Worm (Caenorhabditis elegans) whole organism, L4 larva: ENCODE results near the gene mvb-12.

Experiments used
- F37D6.2 ChIP-seq: sonication (generic microtip); optimal IDR thresholded peaks from 2 replicates; lab custom pipeline; 2016; ENCODE audit warnings: mild to moderate bottlenecking, missing genetic modification characterization, missing compliant biosample characterization
- R02D3.7 ChIP-seq: fragments of 150-350 bp; sonication (generic microtip); optimal IDR thresholded peaks from 3 replicates; lab custom pipeline; 2014; ENCODE audit warnings: missing biosample characterization, missing genetic modification characterization
- T20F7.1 ChIP-seq: fragments of 200-800 bp; sonication (Bioruptor generic); optimal IDR thresholded peaks from 2 replicates; lab custom pipeline; 2018; ENCODE audit warnings: mild to moderate bottlenecking, missing genetic modification characterization, missing compliant biosample characterization
- T26A8.4 ChIP-seq: fragments of 200-800 bp; sonication (Bioruptor generic); IDR thresholded peaks from 2 replicates; pipeline ENCODE4 v1.3.6; 2022; ENCODE audit warnings: missing genetic modification characterization, missing compliant biosample characterization
- Y105C5A.15 ChIP-seq: fragments of 200-800 bp; sonication (Bioruptor generic); IDR thresholded peaks from 2 replicates; pipeline ENCODE4 v1.3.6; 2022; ENCODE audit warnings: missing genetic modification characterization, missing compliant biosample characterization
- ZK337.2 ChIP-seq: fragments of 200-800 bp; sonication (Bioruptor generic); IDR thresholded peaks from 2 replicates; pipeline ENCODE4 v1.3.6; 2022; ENCODE audit warnings: missing genetic modification reagents, missing genetic modification characterization, missing compliant biosample characterization
- ama-1 ChIP-seq: fragments of 150-350 bp; optimal IDR thresholded peaks from 2 replicates; lab custom pipeline; 2014; ENCODE audit warnings: inconsistent platforms, mixed read lengths
- arid-1 ChIP-seq: fragments of 200-800 bp; sonication (Bioruptor generic); conservative IDR thresholded peaks from 2 replicates; pipeline ENCODE4 v1.3.6; 2022; ENCODE audit warnings: missing genetic modification reagents, missing genetic modification characterization, missing compliant biosample characterization
- attf-4 ChIP-seq: sonication (generic microtip); optimal IDR thresholded peaks from 3 replicates; lab custom pipeline; 2017; ENCODE audit warnings: missing biosample characterization, missing genetic modification characterization
- ceh-32 ChIP-seq: sonication (generic microtip); optimal IDR thresholded peaks from 2 replicates; lab custom pipeline; 2016; ENCODE audit warnings: mild to moderate bottlenecking, missing genetic modification characterization, missing compliant biosample characterization; ENCODE audit not compliant: poor library complexity
- ctbp-1 ChIP-seq: fragments of 200-800 bp; sonication (Bioruptor generic); IDR thresholded peaks from 2 replicates; pipeline ENCODE4 v1.3.6; 2022; ENCODE audit warnings: missing genetic modification reagents, missing genetic modification characterization, missing compliant biosample characterization
- daf-12 ChIP-seq: fragments of 150-350 bp; optimal IDR thresholded peaks from 2 replicates; lab custom pipeline; 2014; ENCODE audit warnings: missing biosample characterization, missing genetic modification reagents, missing genetic modification characterization
- daf-16 ChIP-seq, 3 experiments: sonication (generic microtip); optimal IDR thresholded peaks; 2 replicates each; lab custom pipeline; 2016 to 2017; ENCODE audit warnings: missing genetic modification characterization in 3 of 3, missing genetic modification reagents in 3 of 3, mild to moderate bottlenecking in 2 of 3, missing compliant biosample characterization in 2 of 3, missing biosample characterization in 1 of 3, moderate library complexity in 1 of 3
- daf-8 ChIP-seq: fragments of 200-800 bp; sonication (Bioruptor generic); IDR thresholded peaks from 2 replicates; pipeline ENCODE4 v1.3.6; 2022; ENCODE audit warnings: missing genetic modification characterization, missing compliant biosample characterization
- dve-1 ChIP-seq: sonication (generic microtip); optimal IDR thresholded peaks from 2 replicates; lab custom pipeline; 2017; ENCODE audit warnings: antibody characterized with exemption, mild to moderate bottlenecking, missing genetic modification characterization, missing compliant biosample characterization; ENCODE audit not compliant: insufficient read depth
- hif-1 ChIP-seq, 2 experiments: sonication (generic microtip); optimal IDR thresholded peaks; 2 replicates each; lab custom pipeline; 2016 to 2017; ENCODE audit warnings: missing compliant biosample characterization in 2 of 2, missing genetic modification characterization in 2 of 2, missing genetic modification reagents in 2 of 2, missing genotype in 2 of 2, mild to moderate bottlenecking in 1 of 2
- hlh-11 ChIP-seq: fragments of 200-800 bp; sonication (Bioruptor generic); optimal IDR thresholded peaks from 2 replicates; lab custom pipeline; 2018; ENCODE audit warnings: mild to moderate bottlenecking, missing genetic modification characterization, missing compliant biosample characterization
- hlh-30 ChIP-seq: sonication (generic microtip); optimal IDR thresholded peaks from 2 replicates; lab custom pipeline; 2017; ENCODE audit warnings: antibody characterized with exemption, mild to moderate bottlenecking, missing genetic modification characterization, missing compliant biosample characterization; ENCODE audit not compliant: insufficient read depth
- hmg-1.1 ChIP-seq: fragments of 200-800 bp; sonication (Bioruptor generic); IDR thresholded peaks from 2 replicates; pipeline ENCODE4 v1.3.6; 2022; ENCODE audit warnings: missing genetic modification reagents, missing genetic modification characterization, missing compliant biosample characterization
- jun-1 ChIP-seq: fragments of 150-350 bp; optimal IDR thresholded peaks from 2 replicates; lab custom pipeline; 2014; ENCODE audit warnings: missing biosample characterization, missing genetic modification reagents, missing genetic modification characterization
- lin-13 ChIP-seq: fragments of 150-350 bp; optimal IDR thresholded peaks from 2 replicates; lab custom pipeline; 2014; ENCODE audit warnings: missing biosample characterization, missing genetic modification reagents, missing genetic modification characterization
- lin-15B ChIP-seq: fragments of 150-350 bp; sonication (generic microtip); optimal IDR thresholded peaks from 3 replicates; lab custom pipeline; 2014; ENCODE audit warnings: missing biosample characterization, missing genetic modification characterization
- lin-38 ChIP-seq: fragments of 200-800 bp; sonication (Bioruptor generic); IDR thresholded peaks from 2 replicates; pipeline ENCODE4 v1.3.6; 2022; ENCODE audit warnings: missing genetic modification reagents, missing genetic modification characterization, missing compliant biosample characterization
- lsy-2 ChIP-seq, 2 experiments: fragments of 150-350 bp in 1 of 2; sonication (generic microtip) in 1 of 2; optimal IDR thresholded peaks; 2 replicates each; lab custom pipeline; 2014 to 2017; ENCODE audit warnings: missing biosample characterization in 2 of 2, missing genetic modification characterization in 2 of 2
- mes-2 ChIP-seq: sonication (generic microtip); optimal IDR thresholded peaks from 2 replicates; lab custom pipeline; 2016; ENCODE audit warnings: missing genotype, mild to moderate bottlenecking, missing genetic modification characterization, missing compliant biosample characterization; ENCODE audit not compliant: poor library complexity, severe bottlenecking
- mxl-2 ChIP-seq: fragments of 200-800 bp; sonication (Bioruptor generic); conservative IDR thresholded peaks from 2 replicates; pipeline ENCODE4 v1.3.6; 2022; ENCODE audit warnings: missing genetic modification reagents, missing genetic modification characterization, missing compliant biosample characterization
- mxl-3 ChIP-seq: fragments of 200-800 bp; sonication (Bioruptor generic); optimal IDR thresholded peaks from 2 replicates; lab custom pipeline; 2018; ENCODE audit warnings: mild to moderate bottlenecking, missing genetic modification characterization, missing compliant biosample characterization
- nhr-102 ChIP-seq: sonication (generic microtip); optimal IDR thresholded peaks from 2 replicates; lab custom pipeline; 2016; ENCODE audit warnings: mild to moderate bottlenecking, missing genetic modification characterization, moderate library complexity, missing compliant biosample characterization
- nhr-237 ChIP-seq: sonication (generic microtip); optimal IDR thresholded peaks from 2 replicates; lab custom pipeline; 2017; ENCODE audit warnings: missing biosample characterization, missing genetic modification characterization
- nhr-28 ChIP-seq: fragments of 150-350 bp; optimal IDR thresholded peaks from 2 replicates; lab custom pipeline; 2014; ENCODE audit warnings: missing biosample characterization, missing genetic modification characterization
- pqm-1 ChIP-seq: sonication (generic microtip); optimal IDR thresholded peaks from 2 replicates; lab custom pipeline; 2017; ENCODE audit warnings: missing biosample characterization, missing genetic modification characterization
- rbr-2 ChIP-seq: sonication (generic microtip); optimal IDR thresholded peaks from 2 replicates; lab custom pipeline; 2016; ENCODE audit warnings: missing genotype, missing genetic modification characterization, missing compliant biosample characterization
- spr-3 ChIP-seq: fragments of 200-800 bp; sonication (Bioruptor generic); optimal IDR thresholded peaks from 2 replicates; lab custom pipeline; 2018; ENCODE audit warnings: mild to moderate bottlenecking, missing genetic modification characterization, missing compliant biosample characterization
- unc-130 ChIP-seq: sonication (generic microtip); optimal IDR thresholded peaks from 2 replicates; lab custom pipeline; 2016; ENCODE audit warnings: missing genetic modification reagents, missing genetic modification characterization, missing compliant biosample characterization
- zfp-2 ChIP-seq: sonication (generic microtip); optimal IDR thresholded peaks from 2 replicates; lab custom pipeline; 2016; ENCODE audit warnings: mild to moderate bottlenecking, missing genetic modification characterization, missing compliant biosample characterization
- zfp-3 ChIP-seq: fragments of 200-800 bp; sonication (Bioruptor generic); conservative IDR thresholded peaks from 2 replicates; pipeline ENCODE4 v1.3.6; 2022; ENCODE audit warnings: missing genetic modification reagents, missing genetic modification characterization, missing compliant biosample characterization
- ztf-11 ChIP-seq: fragments of 150-350 bp; optimal IDR thresholded peaks from 2 replicates; lab custom pipeline; 2014; ENCODE audit warnings: missing biosample characterization, missing genetic modification characterization
- ztf-7 ChIP-seq: fragments of 150-350 bp; optimal IDR thresholded peaks from 2 replicates; lab custom pipeline; 2014; ENCODE audit warnings: missing biosample characterization, missing genetic modification characterization

The mvb-12 gene

DNA sequence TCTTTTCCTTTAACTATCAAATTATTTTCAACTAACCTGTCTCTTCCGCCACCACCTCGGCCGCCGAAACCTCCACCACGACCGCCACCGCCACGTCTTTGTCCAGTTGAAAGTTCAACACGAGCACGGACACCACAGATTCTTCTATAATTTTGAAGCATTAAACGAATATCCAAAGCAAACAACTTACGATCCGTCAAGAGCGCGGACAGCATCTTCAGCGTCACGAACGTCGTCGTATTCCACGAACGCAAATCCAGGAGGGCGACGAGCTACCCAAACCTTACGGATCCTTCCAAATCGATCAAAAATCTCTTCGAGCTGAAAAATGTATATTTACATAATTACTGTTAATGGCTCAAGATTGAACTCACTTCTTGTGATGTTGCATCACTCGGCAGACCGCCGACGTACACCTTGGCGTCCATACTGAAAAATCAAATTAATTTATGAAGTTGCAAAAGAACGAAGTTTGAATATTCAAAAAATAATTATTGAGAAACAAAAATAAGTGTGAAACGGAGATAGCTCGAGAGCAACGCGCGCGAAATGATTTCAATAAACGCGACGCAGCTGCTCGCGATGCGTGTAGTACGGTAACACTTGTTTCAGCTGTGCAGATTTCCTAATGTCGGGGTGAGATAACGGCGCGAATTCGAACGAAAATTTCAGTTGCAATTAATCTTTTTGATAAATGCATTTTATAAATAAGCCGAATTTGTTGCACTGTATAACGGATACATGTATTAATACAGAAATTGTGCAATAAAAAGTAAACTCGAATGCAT is 39.3 kb upstream of the mvb-12 start, which contains the start of gene rsp-6 (continued):
- TF ChIP-seq daf-8 (GFP tag; lab: Robert Waterston, UW), result no peak
- peak; percentile 75 for TF ChIP-seq lin-13 (GFP tag; lab: Kevin White, UChicago)
- peak in 1 of 2 experiments; percentile 75 for TF ChIP-seq hif-1 (tag; optimal IDR thresholded peaks at IDR 0.05; lab: Kevin White, UChicago)
- TF ChIP-seq R02D3.7, result no peak
- peak; percentile 81 for TF ChIP-seq T20F7.1 (GFP tag; lab: Kevin White, UChicago)
- peak; percentile 62 for TF ChIP-seq mxl-3 (GFP tag; lab: Kevin White, UChicago)
- TF ChIP-seq hlh-30 (tag; lab: Kevin White, UChicago), result peak; percentile 84
- peak; percentile 15 for TF ChIP-seq jun-1 (tag; lab: Kevin White, UChicago)
- peak; percentile 41; the same call in 1 of the 2 replicates for TF ChIP-seq ctbp-1 (GFP tag; lab: Robert Waterston, UW)
- TF ChIP-seq rbr-2 (tag; lab: Kevin White, UChicago), result peak; percentile 85
- TF ChIP-seq ZK337.2, result no peak
- TF ChIP-seq spr-3, result no peak
- no peak for TF ChIP-seq daf-12 (tag; lab: Kevin White, UChicago)
- no peak for TF ChIP-seq nhr-237
- peak; percentile 60 for TF ChIP-seq nhr-28 (tag; lab: Kevin White, UChicago)
- TF ChIP-seq hmg-1.1, result peak; percentile 45; the same call in 1 of the 2 replicates
- TF ChIP-seq attf-4 (tag; lab: Kevin White, UChicago), result no peak
- peak; percentile 51 for TF ChIP-seq lin-15B (tag; lab: Kevin White, UChicago)
- TF ChIP-seq mxl-2, result no peak
- TF ChIP-seq ceh-32 (tag; lab: Kevin White, UChicago), result no peak
- peak; percentile 86 for TF ChIP-seq lin-38 (GFP tag; lab: Robert Waterston, UW)
- TF ChIP-seq nhr-102 (tag; lab: Kevin White, UChicago), result peak; percentile 61
- TF ChIP-seq Y105C5A.15 (GFP tag; lab: Robert Waterston, UW), result 0 out of 2 replicates have a peak, but pooled peaks have one; percentile 51
- peak; percentile 16 for TF ChIP-seq zfp-2 (tag; lab: Kevin White, UChicago)
- TF ChIP-seq F37D6.2 (tag; lab: Kevin White, UChicago), result peak; percentile 33
- peak; percentile 12 for TF ChIP-seq pqm-1 (tag; lab: Kevin White, UChicago)
- TF ChIP-seq dve-1 (tag; lab: Kevin White, UChicago), result peak; percentile 90
- peak; percentile 69 for TF ChIP-seq T26A8.4 (GFP tag; lab: Robert Waterston, UW)
- 0 out of 2 replicates have a peak, but pooled peaks have one; percentile 33 for TF ChIP-seq zfp-3 (GFP tag; lab: Robert Waterston, UW)
- no peak for TF ChIP-seq ztf-7 (tag; lab: Kevin White, UChicago)
- peak; percentile 90 for TF ChIP-seq hlh-11 (tag; lab: Kevin White, UChicago)
- no peak for TF ChIP-seq ztf-11
- TF ChIP-seq unc-130 (GFP tag; lab: Kevin White, UChicago), result peak; percentile 74
- peak; percentile 90 for TF ChIP-seq mes-2 (tag; lab: Kevin White, UChicago)
- TF ChIP-seq ama-1 (lab: Kevin White, UChicago), result peak; percentile 73
- TF ChIP-seq daf-16 (GFP tag; optimal IDR thresholded peaks at IDR 0.05; lab: Kevin White, UChicago), result peak in 1 of 2 experiments; percentile 1
- TF ChIP-seq daf-16 (tag; optimal IDR thresholded peaks at IDR 0.05; lab: Kevin White, UChicago), result peak; percentile 77
- peak; percentile 97 to 99 for TF ChIP-seq lsy-2 (tag; optimal IDR thresholded peaks at IDR 0.05; lab: Kevin White, UChicago)
- peak; percentile 69 for TF ChIP-seq arid-1 (GFP tag; lab: Robert Waterston, UW)
- TF ChIP-seq, all 104 proteins: peak for 48
